Worm (Caenorhabditis elegans) whole organism, L4 larva: Measurements from ENCODE around the gene R144.11.

Experiments
- D1046.2 ChIP-seq: fragments of 200-800 bp; sonication (Bioruptor generic); IDR thresholded peaks from 2 replicates; pipeline ENCODE4 v1.3.6; 2022; ENCODE audit warnings: missing genetic modification characterization, missing compliant biosample characterization
- F37D6.2 ChIP-seq: sonication (generic microtip); optimal IDR thresholded peaks from 2 replicates; lab custom pipeline; 2016; ENCODE audit warnings: mild to moderate bottlenecking, missing genetic modification characterization, missing compliant biosample characterization
- R02D3.7 ChIP-seq: fragments of 150-350 bp; sonication (generic microtip); optimal IDR thresholded peaks from 3 replicates; lab custom pipeline; 2014; ENCODE audit warnings: missing biosample characterization, missing genetic modification characterization
- T20F7.1 ChIP-seq: fragments of 200-800 bp; sonication (Bioruptor generic); optimal IDR thresholded peaks from 2 replicates; lab custom pipeline; 2018; ENCODE audit warnings: mild to moderate bottlenecking, missing genetic modification characterization, missing compliant biosample characterization
- T26A8.4 ChIP-seq: fragments of 200-800 bp; sonication (Bioruptor generic); IDR thresholded peaks from 2 replicates; pipeline ENCODE4 v1.3.6; 2022; ENCODE audit warnings: missing genetic modification characterization, missing compliant biosample characterization
- Y48G9A.11 ChIP-seq: fragments of 200-800 bp; sonication (Bioruptor generic); IDR thresholded peaks from 2 replicates; pipeline ENCODE4 v1.3.6; 2022; ENCODE audit warnings: missing genetic modification reagents, missing genetic modification characterization, missing compliant biosample characterization
- Y75B8A.6 ChIP-seq: fragments of 200-800 bp; sonication (Bioruptor generic); IDR thresholded peaks from 2 replicates; pipeline ENCODE4 v1.3.6; 2022; ENCODE audit warnings: missing genetic modification reagents, missing genetic modification characterization, missing compliant biosample characterization
- ZK337.2 ChIP-seq: fragments of 200-800 bp; sonication (Bioruptor generic); IDR thresholded peaks from 2 replicates; pipeline ENCODE4 v1.3.6; 2022; ENCODE audit warnings: missing genetic modification reagents, missing genetic modification characterization, missing compliant biosample characterization
- arid-1 ChIP-seq: fragments of 200-800 bp; sonication (Bioruptor generic); conservative IDR thresholded peaks from 2 replicates; pipeline ENCODE4 v1.3.6; 2022; ENCODE audit warnings: missing genetic modification reagents, missing genetic modification characterization, missing compliant biosample characterization
- ceh-32 ChIP-seq: sonication (generic microtip); optimal IDR thresholded peaks from 2 replicates; lab custom pipeline; 2016; ENCODE audit warnings: mild to moderate bottlenecking, missing genetic modification characterization, missing compliant biosample characterization; ENCODE audit not compliant: poor library complexity
- ceh-44 ChIP-seq: fragments of 200-800 bp; sonication (Bioruptor generic); IDR thresholded peaks from 2 replicates; pipeline ENCODE4 v1.3.6; 2022; ENCODE audit warnings: missing genetic modification reagents, missing genetic modification characterization, missing compliant biosample characterization
- ceh-82 ChIP-seq: sonication (generic microtip); optimal IDR thresholded peaks from 2 replicates; lab custom pipeline; 2017; ENCODE audit warnings: missing biosample characterization, missing genetic modification characterization
- daf-16 ChIP-seq, 3 experiments: sonication (generic microtip); optimal IDR thresholded peaks; 2 replicates each; lab custom pipeline; 2016 to 2017; ENCODE audit warnings: missing genetic modification characterization in 3 of 3, missing genetic modification reagents in 3 of 3, mild to moderate bottlenecking in 2 of 3, missing compliant biosample characterization in 2 of 3, missing biosample characterization in 1 of 3, moderate library complexity in 1 of 3
- dmd-6 ChIP-seq: fragments of 200-800 bp; sonication (Bioruptor generic); IDR thresholded peaks from 2 replicates; pipeline ENCODE4 v1.3.6; 2022; ENCODE audit warnings: missing genetic modification reagents, missing genetic modification characterization, missing compliant biosample characterization
- dpl-1 ChIP-seq: fragments of 150-350 bp; optimal IDR thresholded peaks from 2 replicates; lab custom pipeline; 2014; ENCODE audit warnings: missing biosample characterization, missing genetic modification reagents, missing genetic modification characterization
- duxl-1 ChIP-seq: sonication (generic microtip); optimal IDR thresholded peaks from 2 replicates; lab custom pipeline; 2016; ENCODE audit warnings: mild to moderate bottlenecking, missing genetic modification characterization, moderate library complexity, missing compliant biosample characterization; ENCODE audit not compliant: poor library complexity
- egl-27 ChIP-seq: sonication (generic microtip); optimal IDR thresholded peaks from 3 replicates; lab custom pipeline; 2017; ENCODE audit warnings: missing biosample characterization, missing genetic modification reagents, missing genetic modification characterization
- egl-43 ChIP-seq: fragments of 200-800 bp; sonication (Bioruptor generic); IDR thresholded peaks from 2 replicates; pipeline ENCODE4 v1.3.6; 2022; ENCODE audit warnings: missing genetic modification reagents, missing genetic modification characterization, missing compliant biosample characterization
- gei-8 ChIP-seq: fragments of 200-800 bp; sonication (Bioruptor generic); optimal IDR thresholded peaks from 2 replicates; lab custom pipeline; 2018; ENCODE audit warnings: mild to moderate bottlenecking, missing genetic modification characterization, missing compliant biosample characterization
- hlh-11 ChIP-seq: fragments of 200-800 bp; sonication (Bioruptor generic); optimal IDR thresholded peaks from 2 replicates; lab custom pipeline; 2018; ENCODE audit warnings: mild to moderate bottlenecking, missing genetic modification characterization, missing compliant biosample characterization
- hlh-30 ChIP-seq: sonication (generic microtip); optimal IDR thresholded peaks from 2 replicates; lab custom pipeline; 2017; ENCODE audit warnings: antibody characterized with exemption, mild to moderate bottlenecking, missing genetic modification characterization, missing compliant biosample characterization; ENCODE audit not compliant: insufficient read depth
- hmg-1.1 ChIP-seq: fragments of 200-800 bp; sonication (Bioruptor generic); IDR thresholded peaks from 2 replicates; pipeline ENCODE4 v1.3.6; 2022; ENCODE audit warnings: missing genetic modification reagents, missing genetic modification characterization, missing compliant biosample characterization
- lin-1 ChIP-seq: fragments of 200-800 bp; sonication (Bioruptor generic); IDR thresholded peaks from 2 replicates; pipeline ENCODE4 v1.3.6; 2022; ENCODE audit warnings: missing genetic modification reagents, missing genetic modification characterization, missing compliant biosample characterization
- lin-13 ChIP-seq: fragments of 150-350 bp; optimal IDR thresholded peaks from 2 replicates; lab custom pipeline; 2014; ENCODE audit warnings: missing biosample characterization, missing genetic modification reagents, missing genetic modification characterization
- lsy-2 ChIP-seq, 2 experiments: fragments of 150-350 bp in 1 of 2; sonication (generic microtip) in 1 of 2; optimal IDR thresholded peaks; 2 replicates each; lab custom pipeline; 2014 to 2017; ENCODE audit warnings: missing biosample characterization in 2 of 2, missing genetic modification characterization in 2 of 2
- madf-9 ChIP-seq: fragments of 200-800 bp; sonication (Bioruptor generic); conservative IDR thresholded peaks from 2 replicates; pipeline ENCODE4 v1.3.6; 2022; ENCODE audit warnings: missing genetic modification reagents, missing genetic modification characterization, missing compliant biosample characterization
- nhr-102 ChIP-seq: sonication (generic microtip); optimal IDR thresholded peaks from 2 replicates; lab custom pipeline; 2016; ENCODE audit warnings: mild to moderate bottlenecking, missing genetic modification characterization, moderate library complexity, missing compliant biosample characterization
- nhr-111 ChIP-seq: fragments of 200-800 bp; sonication (Bioruptor generic); optimal IDR thresholded peaks from 2 replicates; lab custom pipeline; 2018; ENCODE audit warnings: mild to moderate bottlenecking, missing genetic modification characterization, missing compliant biosample characterization
- nhr-25 ChIP-seq: sonication (generic microtip); optimal IDR thresholded peaks from 2 replicates; lab custom pipeline; 2017; ENCODE audit warnings: missing genetic modification characterization, mild to moderate bottlenecking, missing compliant biosample characterization, antibody characterized with exemption, moderate library complexity, borderline replicate concordance; ENCODE audit not compliant: insufficient read depth
- nhr-28 ChIP-seq: fragments of 150-350 bp; optimal IDR thresholded peaks from 2 replicates; lab custom pipeline; 2014; ENCODE audit warnings: missing biosample characterization, missing genetic modification characterization
- nhr-41 ChIP-seq: fragments of 200-800 bp; sonication (Bioruptor generic); IDR thresholded peaks from 2 replicates; pipeline ENCODE4 v1.3.6; 2022; ENCODE audit warnings: missing genetic modification reagents, missing genetic modification characterization, missing compliant biosample characterization
- nhr-48 ChIP-seq: sonication (generic microtip); optimal IDR thresholded peaks from 2 replicates; lab custom pipeline; 2016; ENCODE audit warnings: mild to moderate bottlenecking, missing genetic modification characterization, missing compliant biosample characterization
- nhr-6 ChIP-seq: fragments of 150-350 bp; optimal IDR thresholded peaks from 2 replicates; lab custom pipeline; 2014; ENCODE audit warnings: missing biosample characterization, missing genetic modification characterization
- nhr-77 ChIP-seq: fragments of 150-350 bp; optimal IDR thresholded peaks from 2 replicates; lab custom pipeline; 2014; ENCODE audit warnings: missing biosample characterization, missing genetic modification characterization
- pha-4 ChIP-seq, 2 experiments: fragments of 150-350 bp in 1 of 2; fragments of 200-800 bp in 1 of 2; sonication (Bioruptor generic) in 1 of 2; IDR thresholded peaks in 1 of 2; optimal IDR thresholded peaks in 1 of 2; 2 replicates each; pipeline versions ENCODE4 v1.3.6 to Lab custom; 2014 to 2022; ENCODE audit warnings: missing genetic modification characterization in 2 of 2, missing genetic modification reagents in 2 of 2, missing biosample characterization in 1 of 2, missing compliant biosample characterization in 1 of 2
- pqm-1 ChIP-seq: sonication (generic microtip); optimal IDR thresholded peaks from 2 replicates; lab custom pipeline; 2017; ENCODE audit warnings: missing biosample characterization, missing genetic modification characterization
- saeg-2 ChIP-seq: fragments of 200-800 bp; sonication (Bioruptor generic); IDR thresholded peaks from 2 replicates; pipeline ENCODE4 v1.3.6; 2022; ENCODE audit warnings: missing genetic modification reagents, missing genetic modification characterization, missing compliant biosample characterization
- set-16 ChIP-seq: fragments of 200-800 bp; sonication (Bioruptor generic); IDR thresholded peaks from 2 replicates; pipeline ENCODE4 v1.3.6; 2022; ENCODE audit warnings: missing genetic modification reagents, missing genetic modification characterization, missing compliant biosample characterization
- snpc-1.2 ChIP-seq: fragments of 200-800 bp; sonication (Bioruptor generic); IDR thresholded peaks from 2 replicates; pipeline ENCODE4 v1.3.6; 2022; ENCODE audit warnings: missing genetic modification reagents, missing genetic modification characterization, missing compliant biosample characterization
- snpc-4 ChIP-seq: fragments of 150-350 bp; optimal IDR thresholded peaks from 2 replicates; lab custom pipeline; 2014; ENCODE audit warnings: missing biosample characterization, missing genetic modification characterization
- spr-1 ChIP-seq: sonication (generic microtip); optimal IDR thresholded peaks from 2 replicates; lab custom pipeline; 2016; ENCODE audit warnings: mild to moderate bottlenecking, missing genetic modification characterization, missing compliant biosample characterization
- tra-1 ChIP-seq: fragments of 200-800 bp; sonication (Bioruptor generic); IDR thresholded peaks from 2 replicates; pipeline ENCODE4 v1.3.6; 2022; ENCODE audit warnings: missing genetic modification reagents, missing genetic modification characterization, missing compliant biosample characterization
- unc-39 ChIP-seq: sonication (generic microtip); optimal IDR thresholded peaks from 2 replicates; lab custom pipeline; 2017; ENCODE audit warnings: missing biosample characterization, missing genetic modification characterization
- unc-62 ChIP-seq, 3 experiments: fragments of 150-350 bp in 1 of 3; sonication (generic microtip); optimal IDR thresholded peaks in 2 of 3; peaks in 1 of 3; 1 replicate in 1 of 3; 2 replicates in 2 of 3; lab custom pipeline; 2014 to 2017; ENCODE audit warnings: missing biosample characterization in 3 of 3, missing genetic modification characterization in 3 of 3, missing genetic modification reagents in 3 of 3, missing genotype in 1 of 3
- vab-7 ChIP-seq: fragments of 200-800 bp; sonication (Bioruptor generic); IDR thresholded peaks from 2 replicates; pipeline ENCODE4 v1.3.6; 2022; ENCODE audit warnings: missing genetic modification reagents, missing genetic modification characterization, missing compliant biosample characterization
- zfp-2 ChIP-seq: sonication (generic microtip); optimal IDR thresholded peaks from 2 replicates; lab custom pipeline; 2016; ENCODE audit warnings: mild to moderate bottlenecking, missing genetic modification characterization, missing compliant biosample characterization
- zfp-3 ChIP-seq: fragments of 200-800 bp; sonication (Bioruptor generic); conservative IDR thresholded peaks from 2 replicates; pipeline ENCODE4 v1.3.6; 2022; ENCODE audit warnings: missing genetic modification reagents, missing genetic modification characterization, missing compliant biosample characterization
- zip-11 ChIP-seq: fragments of 200-800 bp; sonication (Bioruptor generic); IDR thresholded peaks from 2 replicates; pipeline ENCODE4 v1.3.6; 2022; ENCODE audit warnings: missing genetic modification characterization, missing compliant biosample characterization

R144.11 gene

DNA sequence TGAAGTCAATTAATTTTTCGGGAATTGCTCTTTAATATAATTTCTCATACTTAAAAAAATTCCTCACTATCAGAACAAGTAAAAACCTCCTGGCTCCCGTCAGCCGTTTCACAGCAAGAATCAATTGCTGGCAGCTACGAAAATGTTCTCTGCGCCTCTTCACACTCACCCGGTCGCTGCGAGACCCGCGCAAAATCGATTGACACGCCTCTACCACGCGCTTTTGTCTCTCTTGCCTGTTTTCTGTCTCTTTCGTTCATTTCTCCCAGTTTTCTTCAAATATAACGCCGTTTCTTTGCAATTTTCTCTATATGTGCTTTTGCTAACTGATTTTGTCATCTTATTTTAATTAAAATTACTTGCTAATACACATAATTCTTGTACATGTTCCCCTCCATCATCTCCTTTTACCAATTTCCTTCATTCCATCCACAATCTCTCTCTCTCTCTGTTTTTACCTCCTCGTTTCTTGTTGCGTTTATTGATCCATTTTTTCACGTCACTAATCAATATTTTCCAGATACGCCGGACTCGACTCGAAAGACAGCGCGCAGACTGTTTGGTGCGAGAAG lies 15.8 kb upstream of the R144.11 start, which contains the start of gene pcf-11 (continued):
- TF ChIP-seq daf-16 (GFP tag; optimal IDR thresholded peaks at IDR 0.05; lab: Kevin White, UChicago) (no peak), daf-16 (tag; optimal IDR thresholded peaks at IDR 0.05; lab: Kevin White, UChicago) (peak; percentile 27), lsy-2 (tag; optimal IDR thresholded peaks at IDR 0.05; lab: Kevin White, UChicago) (peak; percentile 24 to 65), ceh-32 (tag; lab: Kevin White, UChicago) (no peak), T26A8.4 (GFP tag; lab: Robert Waterston, UW) (no peak), nhr-111 (no peak), egl-43 (GFP tag; lab: Robert Waterston, UW) (no peak), dmd-6 (GFP tag; lab: Robert Waterston, UW) (peak; percentile 13; the same call in 1 of the 2 replicates), tra-1 (GFP tag; lab: Robert Waterston, UW) (no peak), nhr-28 (tag; lab: Kevin White, UChicago) (peak; percentile 50), lin-13 (GFP tag; lab: Kevin White, UChicago) (peak; percentile 68), nhr-6 (tag; lab: Kevin White, UChicago) (peak; percentile 50), Y75B8A.6 (GFP tag; lab: Robert Waterston, UW) (no peak), snpc-1.2 (GFP tag; lab: Robert Waterston, UW) (no peak), ceh-82 (tag; lab: Kevin White, UChicago) (no peak), zfp-2 (tag; lab: Kevin White, UChicago) (no peak), vab-7 (GFP tag; lab: Robert Waterston, UW) (no peak), nhr-102 (tag; lab: Kevin White, UChicago) (no peak), T20F7.1 (GFP tag; lab: Kevin White, UChicago) (no peak), D1046.2 (GFP tag; lab: Robert Waterston, UW) (no peak), unc-62 (GFP tag; optimal IDR thresholded peaks at IDR 0.05 in 1 of 2; lab: Kevin White, UChicago) (no peak), unc-62 (tag; optimal IDR thresholded peaks at IDR 0.05; lab: Kevin White, UChicago) (no peak), snpc-4 (tag; lab: Kevin White, UChicago) (no peak), duxl-1 (tag; lab: Kevin White, UChicago) (no peak), egl-27 (no peak), hmg-1.1 (GFP tag; lab: Robert Waterston, UW) (peak; percentile 62), ZK337.2 (GFP tag; lab: Robert Waterston, UW) (no peak), nhr-25 (tag; lab: Kevin White, UChicago) (no peak), lin-1 (GFP tag; lab: Robert Waterston, UW) (no peak), saeg-2 (GFP tag; lab: Robert Waterston, UW) (no peak), set-16 (peak; percentile 33; the same call in 1 of the 2 replicates), nhr-77 (tag; lab: Kevin White, UChicago) (peak; percentile 52), pha-4 (GFP tag; IDR thresholded peaks at IDR 0.05; lab: Robert Waterston, UW) (no peak), pha-4 (tag; optimal IDR thresholded peaks at IDR 0.05; lab: Kevin White, UChicago) (no peak), spr-1 (tag; lab: Kevin White, UChicago) (no peak), arid-1 (no peak), hlh-11 (peak; percentile 64), zfp-3 (GFP tag; lab: Robert Waterston, UW) (no peak), madf-9 (GFP tag; lab: Robert Waterston, UW) (no peak), ceh-44 (GFP tag; lab: Robert Waterston, UW) (no peak), hlh-30 (tag; lab: Kevin White, UChicago) (peak; percentile 95), zip-11 (GFP tag; lab: Robert Waterston, UW) (no peak), unc-39 (no peak), nhr-41 (GFP tag; lab: Robert Waterston, UW) (no peak), R02D3.7 (no peak), nhr-48 (tag; lab: Kevin White, UChicago) (no peak), gei-8 (no peak), pqm-1 (no peak), Y48G9A.11 (no peak), F37D6.2 (tag; lab: Kevin White, UChicago) (no peak), dpl-1 (GFP tag; lab: Kevin White, UChicago) (peak; percentile 61)
